Worm (Caenorhabditis elegans) whole organism, L4/young adult: Measurements from ENCODE around the gene Y49A3A.3.

Experiments
- W03F9.2 ChIP-seq: fragments of 150-350 bp; optimal IDR thresholded peaks from 2 replicates; lab custom pipeline; 2014; ENCODE audit warnings: missing biosample characterization, missing genetic modification characterization
- dao-5 ChIP-seq: sonication (generic microtip); optimal IDR thresholded peaks from 2 replicates; lab custom pipeline; 2016; ENCODE audit warnings: missing genotype, missing genetic modification characterization, moderate library complexity, missing compliant biosample characterization
- him-1 ChIP-seq: sonication (generic microtip); optimal IDR thresholded peaks from 2 replicates; lab custom pipeline; 2016; ENCODE audit warnings: missing genotype, missing genetic modification reagents, missing genetic modification characterization, missing compliant biosample characterization

DNA sequence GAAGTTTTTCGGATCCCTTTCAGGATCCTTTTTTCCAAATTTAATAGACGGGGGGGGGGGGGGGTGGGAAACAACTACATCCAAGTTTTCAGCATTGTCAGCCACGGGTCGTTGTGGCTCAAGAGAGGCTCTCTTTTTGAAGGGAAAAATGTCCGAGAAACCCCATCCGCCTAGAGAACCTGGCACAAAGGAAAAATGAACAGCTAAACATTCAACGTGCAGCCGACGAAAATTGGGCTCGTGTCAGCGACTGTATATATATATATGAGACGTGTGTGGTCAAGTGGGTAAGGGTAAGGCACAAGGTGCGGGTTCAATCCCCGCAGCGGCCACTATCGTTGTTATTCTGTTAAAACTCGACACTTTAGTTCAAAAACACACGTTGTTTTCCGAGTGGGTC is 4.4 kb downstream of the Y49A3A.3 start, which contains the start of gene Y49A3A.4:
- TF ChIP-seq him-1 (tag; lab: Kevin White, UChicago) (no peak), dao-5 (tag; lab: Kevin White, UChicago) (no peak), W03F9.2 (tag; lab: Kevin White, UChicago) (no peak)
